Fruit fly (Drosophila melanogaster): ENCODE measurements around the gene Wdr37.

DNA sequence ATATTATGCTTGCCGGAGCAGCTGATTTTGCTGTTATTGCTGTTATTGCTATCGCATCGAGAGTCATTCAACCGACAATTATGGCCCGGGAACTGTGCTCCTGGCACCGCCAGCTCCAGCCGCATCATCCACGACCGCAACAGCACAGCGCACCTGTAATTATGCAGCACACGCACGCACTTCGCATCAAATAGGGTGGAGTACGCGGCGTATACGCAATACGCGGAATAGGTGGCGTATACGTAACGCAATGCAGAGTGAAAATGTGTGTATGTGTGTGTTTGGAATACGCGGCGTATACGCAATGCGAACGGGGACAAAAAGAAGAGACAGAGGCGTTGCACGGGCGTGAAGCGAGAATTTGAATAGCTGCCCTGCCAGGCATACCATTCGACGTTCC lies 46.7 kb downstream of the Wdr37 start:
- TF ChIP-seq Dll (optimal IDR thresholded peaks at IDR 0.05) (no peak), usp (GFP tag; optimal IDR thresholded peaks at IDR 0.05) (no peak)
